Fruit fly (Drosophila melanogaster) whole organism, embryonic: ENCODE results near the gene Atx2.

Experiments
- CG12299 ChIP-seq: fragments of 200-800 bp; sonication (Bioruptor generic); optimal IDR thresholded peaks from 2 replicates; lab custom pipeline; 2018; ENCODE audit warnings: missing biosample characterization, mild to moderate bottlenecking, missing genetic modification characterization
- CG8924 ChIP-seq: fragments of 200-800 bp; optimal IDR thresholded peaks from 3 replicates; lab custom pipeline; 2019; ENCODE audit warnings: missing biosample characterization, mild to moderate bottlenecking, missing genetic modification characterization, moderate library complexity
- Dll ChIP-seq: fragments of 200-800 bp; sonication (Bioruptor generic); IDR thresholded peaks from 4 replicates; pipeline ENCODE4 v1.3.6; 2022; ENCODE audit warnings: missing biosample characterization, missing genetic modification characterization; ENCODE audit not compliant: partially characterized antibody
- Ets65A ChIP-seq: fragments of 200-800 bp; sonication (Bioruptor generic); peaks from one replicate; lab custom pipeline; 2016; ENCODE audit warnings: missing biosample characterization, missing genetic modification characterization
- Fer1 ChIP-seq: fragments of 200-800 bp; sonication (Bioruptor generic); optimal IDR thresholded peaks from 2 replicates; lab custom pipeline; 2017; ENCODE audit warnings: missing biosample characterization, mild to moderate bottlenecking, missing genetic modification characterization
- HHEX ChIP-seq: fragments of 200-800 bp; sonication (Bioruptor generic); optimal IDR thresholded peaks from 3 replicates; lab custom pipeline; 2017; ENCODE audit warnings: missing biosample characterization, mild to moderate bottlenecking, missing genetic modification characterization, missing genetic modification reagents
- Nf-YC ChIP-seq: fragments of 200-800 bp; optimal IDR thresholded peaks from 3 replicates; lab custom pipeline; 2019; ENCODE audit warnings: missing biosample characterization, mild to moderate bottlenecking, missing genetic modification characterization, moderate library complexity
- Six4 ChIP-seq: fragments of 200-800 bp; sonication (Bioruptor generic); optimal IDR thresholded peaks from 2 replicates; lab custom pipeline; 2016; ENCODE audit warnings: missing biosample characterization, missing genetic modification characterization
- bsh ChIP-seq, 2 experiments: fragments of 200-800 bp; sonication (Bioruptor generic); optimal IDR thresholded peaks; 2 replicates each; lab custom pipeline; 2017 to 2018; ENCODE audit warnings: mild to moderate bottlenecking in 2 of 2, missing biosample characterization in 2 of 2, missing genetic modification characterization in 2 of 2, moderate library complexity in 1 of 2
- caup ChIP-seq: fragments of 200-800 bp; sonication (Bioruptor generic); optimal IDR thresholded peaks from 3 replicates; lab custom pipeline; 2017; ENCODE audit warnings: missing biosample characterization, mild to moderate bottlenecking, missing genetic modification characterization, moderate library complexity; ENCODE audit not compliant: severe bottlenecking
- eyg ChIP-seq: fragments of 200-800 bp; sonication (Bioruptor generic); optimal IDR thresholded peaks from 3 replicates; lab custom pipeline; 2016; ENCODE audit warnings: missing biosample characterization, missing genetic modification characterization
- slou ChIP-seq: fragments of 200-800 bp; sonication (Bioruptor generic); optimal IDR thresholded peaks from 3 replicates; lab custom pipeline; 2016; ENCODE audit warnings: missing biosample characterization, missing genetic modification characterization
- zf30C ChIP-seq: fragments of 200-800 bp; sonication (Bioruptor generic); optimal IDR thresholded peaks from 3 replicates; lab custom pipeline; 2018; ENCODE audit warnings: missing biosample characterization, mild to moderate bottlenecking, missing genetic modification characterization

DNA sequence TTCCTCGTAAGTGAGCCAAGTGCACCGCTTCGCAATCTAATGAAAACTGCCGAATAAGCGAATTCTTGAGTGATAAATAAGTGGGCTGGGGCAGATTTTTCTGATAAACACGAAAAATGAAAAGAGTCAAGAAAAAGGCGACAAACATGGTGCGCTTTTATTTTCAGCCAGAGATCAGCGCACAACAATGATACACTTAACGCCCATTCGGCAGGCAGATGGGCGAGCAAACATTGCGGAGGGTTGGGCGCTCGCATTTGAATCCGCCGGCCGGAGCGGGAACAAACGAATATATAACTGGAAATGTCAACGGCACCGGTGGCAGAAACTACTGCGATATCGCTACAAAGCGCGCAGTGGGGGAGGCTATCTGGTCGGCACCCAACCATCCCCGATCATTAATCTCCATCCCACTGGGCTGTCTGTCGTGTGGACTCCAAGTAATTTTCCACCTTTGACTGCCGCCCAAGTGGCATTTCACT, 1.2 kb upstream of the Atx2 start, which contains the start of gene CG6125:
- TF ChIP-seq Nf-YC (tag; lab: Kevin White, UChicago) (no peak), HHEX (GFP tag; lab: Kevin White, UChicago) (no peak), Six4 (GFP tag; lab: Kevin White, UChicago) (no peak), Dll (no peak), bsh (GFP tag; optimal IDR thresholded peaks at IDR 0.05; lab: Kevin White, UChicago) (no peak), eyg (GFP tag; lab: Kevin White, UChicago) (no peak), CG12299 (tag; lab: Kevin White, UChicago) (no peak), CG8924 (tag; lab: Kevin White, UChicago) (no peak), Ets65A (GFP tag; lab: Kevin White, UChicago) (no peak), zf30C (no peak), caup (GFP tag; lab: Kevin White, UChicago) (no peak), slou (no peak), Fer1 (no peak)
